Worm (Caenorhabditis elegans): Measurements from ENCODE around the gene atg-16.1.

DNA sequence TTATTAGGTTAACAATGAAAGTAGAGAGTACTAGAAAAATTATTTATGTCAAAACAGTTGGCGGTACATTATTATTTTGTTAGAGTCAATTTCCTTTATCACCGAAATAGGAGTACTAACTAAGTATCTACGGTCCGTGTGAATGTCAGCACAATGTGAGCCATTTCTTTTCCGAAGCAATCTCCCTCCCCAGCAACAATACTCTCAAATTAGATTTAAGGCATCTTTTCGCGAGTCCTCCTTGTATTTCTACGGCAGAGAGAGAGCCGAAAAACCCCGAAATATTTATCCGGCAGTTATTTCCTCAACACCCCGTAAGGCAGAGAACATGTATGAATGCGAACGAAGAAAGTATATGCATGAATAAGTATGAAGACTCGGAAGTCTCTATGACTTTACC, 47.0 kb downstream of the atg-16.1 start:
- no peak for TF ChIP-seq bed-1 (GFP tag; IDR thresholded peaks at IDR 0.05)
- TF ChIP-seq T07F8.4 (tag; optimal IDR thresholded peaks at IDR 0.05), result no peak
- TF ChIP-seq ama-1 (optimal IDR thresholded peaks at IDR 0.05), result no peak
- TF ChIP-seq ama-1 (GFP tag; optimal IDR thresholded peaks at IDR 0.05), result no peak
- TF ChIP-seq unc-62 (GFP tag; optimal IDR thresholded peaks at IDR 0.05), result no peak
- no peak for TF ChIP-seq ztf-25 (GFP tag; IDR thresholded peaks at IDR 0.05)
- no peak for TF ChIP-seq ceh-40 (GFP tag; IDR thresholded peaks at IDR 0.05)
- TF ChIP-seq madf-6 (GFP tag; IDR thresholded peaks at IDR 0.05), result no peak
- TF ChIP-seq ccch-3 (GFP tag; optimal IDR thresholded peaks at IDR 0.05), result no peak
- no peak for TF ChIP-seq egl-44 (GFP tag; IDR thresholded peaks at IDR 0.05)
- TF ChIP-seq snpc-4 (GFP tag; optimal IDR thresholded peaks at IDR 0.05), result no peak
- TF ChIP-seq snpc-4 (tag; optimal IDR thresholded peaks at IDR 0.05), result no peak
- no peak for TF ChIP-seq ets-4 (GFP tag; optimal IDR thresholded peaks at IDR 0.05)
- TF ChIP-seq F10E7.11 (tag; optimal IDR thresholded peaks at IDR 0.05), result no peak
- TF ChIP-seq aptf-2 (GFP tag; conservative IDR thresholded peaks at IDR 0.05), result no peak

All from whole organism, young adult.